Worm (Caenorhabditis elegans) whole organism, young adult: ENCODE data around the gene trxr-2.

Experiments used
- C17E4.6 ChIP-seq: fragments of 200-800 bp; sonication (Bioruptor generic); IDR thresholded peaks from 2 replicates; pipeline ENCODE4 v1.3.6; 2022; ENCODE audit warnings: missing genetic modification reagents, missing genetic modification characterization, missing compliant biosample characterization
- F49E8.2 ChIP-seq: sonication (generic microtip); optimal IDR thresholded peaks from 3 replicates; lab custom pipeline; 2017; ENCODE audit warnings: missing genetic modification characterization, mild to moderate bottlenecking, missing compliant biosample characterization, antibody characterized with exemption, moderate library complexity; ENCODE audit not compliant: insufficient read depth
- F57A8.1 ChIP-seq: fragments of 200-800 bp; sonication (Bioruptor generic); optimal IDR thresholded peaks from 2 replicates; lab custom pipeline; 2018; ENCODE audit warnings: mild to moderate bottlenecking, missing genetic modification characterization, moderate library complexity, missing compliant biosample characterization
- T26A5.8 ChIP-seq: sonication (generic microtip); optimal IDR thresholded peaks from 2 replicates; lab custom pipeline; 2016; ENCODE audit warnings: missing genetic modification characterization, missing compliant biosample characterization
- Y53G8AR.9 ChIP-seq: fragments of 200-800 bp; sonication (Bioruptor generic); conservative IDR thresholded peaks from 2 replicates; pipeline ENCODE4 v1.3.6; 2022; ENCODE audit warnings: missing genetic modification reagents, missing genetic modification characterization, missing compliant biosample characterization
- Y56A3A.18 ChIP-seq: fragments of 200-800 bp; sonication (Bioruptor generic); IDR thresholded peaks from 2 replicates; pipeline ENCODE4 v1.3.6; 2022; ENCODE audit warnings: missing genetic modification reagents, missing genetic modification characterization, missing compliant biosample characterization
- Y79H2A.3 ChIP-seq: fragments of 200-800 bp; sonication (Bioruptor generic); conservative IDR thresholded peaks from 2 replicates; pipeline ENCODE4 v1.3.6; 2022; ENCODE audit warnings: missing genetic modification reagents, missing genetic modification characterization, missing compliant biosample characterization
- ama-1 ChIP-seq, 3 experiments: fragments of 150-350 bp in 1 of 3; sonication (generic microtip) in 2 of 3; optimal IDR thresholded peaks; 2 replicates each; lab custom pipeline; 2014 to 2018; ENCODE audit warnings: missing biosample characterization in 2 of 3, missing genetic modification characterization in 2 of 3, missing genetic modification reagents in 2 of 3
- atf-7 ChIP-seq: sonication (generic microtip); optimal IDR thresholded peaks from 2 replicates; lab custom pipeline; 2017; ENCODE audit warnings: mild to moderate bottlenecking, missing genetic modification characterization, missing compliant biosample characterization
- attf-3 ChIP-seq: fragments of 200-800 bp; sonication (Bioruptor generic); conservative IDR thresholded peaks from 2 replicates; pipeline ENCODE4 v1.3.6; 2022; ENCODE audit warnings: missing genetic modification reagents, missing genetic modification characterization, missing compliant biosample characterization
- cebp-1 ChIP-seq, 2 experiments: fragments of 200-800 bp in 1 of 2; sonication (Bioruptor generic) in 1 of 2; sonication (generic microtip) in 1 of 2; IDR thresholded peaks in 1 of 2; optimal IDR thresholded peaks in 1 of 2; 2 replicates each; pipeline versions ENCODE4 v1.3.6 to Lab custom; 2017 to 2022; ENCODE audit warnings: missing compliant biosample characterization in 2 of 2, missing genetic modification characterization in 2 of 2, mild to moderate bottlenecking in 1 of 2, missing genetic modification reagents in 1 of 2, moderate library complexity in 1 of 2
- ceh-27 ChIP-seq: fragments of 200-800 bp; sonication (Bioruptor generic); optimal IDR thresholded peaks from 2 replicates; lab custom pipeline; 2018; ENCODE audit warnings: mild to moderate bottlenecking, missing genetic modification characterization, moderate library complexity, missing compliant biosample characterization
- egrh-3 ChIP-seq: fragments of 200-800 bp; sonication (Bioruptor generic); IDR thresholded peaks from 2 replicates; pipeline ENCODE4 v1.3.6; 2022; ENCODE audit warnings: missing genetic modification reagents, missing genetic modification characterization, missing compliant biosample characterization
- hlh-26 ChIP-seq: fragments of 200-800 bp; sonication (Bioruptor generic); conservative IDR thresholded peaks from 2 replicates; pipeline ENCODE4 v1.3.6; 2022; ENCODE audit warnings: missing genetic modification reagents, missing genetic modification characterization, missing compliant biosample characterization
- hmg-1.2 ChIP-seq: fragments of 200-800 bp; sonication (Bioruptor generic); IDR thresholded peaks from 2 replicates; pipeline ENCODE4 v1.3.6; 2022; ENCODE audit warnings: missing genetic modification reagents, missing genetic modification characterization, missing compliant biosample characterization
- hrde-1 ChIP-seq: sonication (generic microtip); optimal IDR thresholded peaks from 2 replicates; lab custom pipeline; 2016; ENCODE audit warnings: missing genetic modification characterization, mild to moderate bottlenecking, missing compliant biosample characterization, moderate library complexity, missing genotype, missing genetic modification reagents, borderline replicate concordance
- lag-1 ChIP-seq: fragments of 200-800 bp; sonication (Bioruptor generic); IDR thresholded peaks from 2 replicates; pipeline ENCODE4 v1.3.6; 2022; ENCODE audit warnings: missing genetic modification reagents, missing genetic modification characterization, missing compliant biosample characterization
- lin-35 ChIP-seq, 3 experiments: fragments of 150-350 bp in 2 of 3; sonication (generic microtip) in 1 of 3; optimal IDR thresholded peaks; 2 replicates each; lab custom pipeline; 2014 to 2018; ENCODE audit warnings: missing biosample characterization in 3 of 3, missing genetic modification characterization in 3 of 3, missing genetic modification reagents in 3 of 3
- lir-1 ChIP-seq: fragments of 200-800 bp; sonication (Bioruptor generic); conservative IDR thresholded peaks from 2 replicates; pipeline ENCODE4 v1.3.6; 2022; ENCODE audit warnings: missing genetic modification reagents, missing genetic modification characterization, missing compliant biosample characterization
- lsy-27 ChIP-seq: sonication (generic microtip); optimal IDR thresholded peaks from 2 replicates; lab custom pipeline; 2017; ENCODE audit warnings: missing genetic modification characterization, mild to moderate bottlenecking, missing compliant biosample characterization, antibody characterized with exemption, missing genotype, borderline replicate concordance; ENCODE audit not compliant: insufficient read depth
- nhr-80 ChIP-seq: sonication (generic microtip); optimal IDR thresholded peaks from 2 replicates; lab custom pipeline; 2016; ENCODE audit warnings: missing genetic modification characterization, missing compliant biosample characterization
- nhr-90 ChIP-seq: sonication (generic microtip); optimal IDR thresholded peaks from 2 replicates; lab custom pipeline; 2016; ENCODE audit warnings: missing genotype, mild to moderate bottlenecking, missing genetic modification characterization, missing compliant biosample characterization
- rcor-1 ChIP-seq: fragments of 200-800 bp; sonication (Bioruptor generic); IDR thresholded peaks from 2 replicates; pipeline ENCODE4 v1.3.6; 2022; ENCODE audit warnings: missing genetic modification reagents, missing genetic modification characterization, missing compliant biosample characterization
- rec-8 ChIP-seq, 2 experiments: sonication (generic microtip); optimal IDR thresholded peaks; 2 replicates each; lab custom pipeline; 2016; ENCODE audit warnings: mild to moderate bottlenecking in 2 of 2, missing genetic modification characterization in 2 of 2, missing genetic modification reagents in 2 of 2, missing genotype in 2 of 2, missing biosample characterization in 1 of 2, missing compliant biosample characterization in 1 of 2, moderate library complexity in 1 of 2
- sdz-38 ChIP-seq: sonication (generic microtip); optimal IDR thresholded peaks from 2 replicates; lab custom pipeline; 2016; ENCODE audit warnings: missing genotype, missing genetic modification characterization, missing compliant biosample characterization
- sea-2 ChIP-seq: fragments of 200-800 bp; sonication (Bioruptor generic); IDR thresholded peaks from 2 replicates; pipeline ENCODE4 v1.3.6; 2022; ENCODE audit warnings: missing genetic modification characterization, missing compliant biosample characterization
- snpc-1.1 ChIP-seq: sonication (generic microtip); optimal IDR thresholded peaks from 2 replicates; lab custom pipeline; 2017; ENCODE audit warnings: missing genetic modification characterization, mild to moderate bottlenecking, missing compliant biosample characterization, antibody characterized with exemption, moderate library complexity, missing genotype, missing genetic modification reagents; ENCODE audit not compliant: insufficient read depth
- snpc-4 ChIP-seq, 5 experiments: fragments of 150-350 bp in 1 of 5; sonication (generic microtip) in 4 of 5; optimal IDR thresholded peaks; 2 replicates each; lab custom pipeline; 2014 to 2018; ENCODE audit warnings: missing genetic modification characterization in 5 of 5, missing biosample characterization in 3 of 5, antibody characterized with exemption in 2 of 5, mild to moderate bottlenecking in 2 of 5, missing compliant biosample characterization in 2 of 5, missing genotype in 2 of 5, moderate library complexity in 2 of 5, missing genetic modification reagents in 1 of 5
- tbp1 ChIP-seq: fragments of 200-800 bp; sonication (Bioruptor generic); optimal IDR thresholded peaks from 2 replicates; lab custom pipeline; 2018; ENCODE audit warnings: mild to moderate bottlenecking, missing genetic modification characterization, missing compliant biosample characterization
- unc-62 ChIP-seq: fragments of 150-350 bp; optimal IDR thresholded peaks from 2 replicates; lab custom pipeline; 2014; ENCODE audit warnings: missing biosample characterization, missing genetic modification reagents, missing genetic modification characterization
- xnd-1 ChIP-seq: sonication (generic microtip); optimal IDR thresholded peaks from 2 replicates; lab custom pipeline; 2016; ENCODE audit warnings: missing genotype, missing genetic modification reagents, missing genetic modification characterization, missing compliant biosample characterization
- zfh-2 ChIP-seq: fragments of 200-800 bp; sonication (Bioruptor generic); conservative IDR thresholded peaks from 2 replicates; pipeline ENCODE4 v1.3.6; 2022; ENCODE audit warnings: missing genetic modification reagents, missing genetic modification characterization, missing compliant biosample characterization
- ztf-22 ChIP-seq: fragments of 200-800 bp; sonication (Bioruptor generic); optimal IDR thresholded peaks from 2 replicates; lab custom pipeline; 2018; ENCODE audit warnings: mild to moderate bottlenecking, missing genetic modification characterization, moderate library complexity, missing compliant biosample characterization
- ztf-28 ChIP-seq: fragments of 200-800 bp; sonication (Bioruptor generic); IDR thresholded peaks from 2 replicates; pipeline ENCODE4 v1.3.6; 2022; ENCODE audit warnings: missing genetic modification reagents, missing genetic modification characterization, missing compliant biosample characterization
- ztf-6 ChIP-seq: fragments of 200-800 bp; sonication (Bioruptor generic); IDR thresholded peaks from 2 replicates; pipeline ENCODE4 v1.3.6; 2022; ENCODE audit warnings: missing genetic modification reagents, missing genetic modification characterization, missing compliant biosample characterization

The trxr-2 gene

DNA sequence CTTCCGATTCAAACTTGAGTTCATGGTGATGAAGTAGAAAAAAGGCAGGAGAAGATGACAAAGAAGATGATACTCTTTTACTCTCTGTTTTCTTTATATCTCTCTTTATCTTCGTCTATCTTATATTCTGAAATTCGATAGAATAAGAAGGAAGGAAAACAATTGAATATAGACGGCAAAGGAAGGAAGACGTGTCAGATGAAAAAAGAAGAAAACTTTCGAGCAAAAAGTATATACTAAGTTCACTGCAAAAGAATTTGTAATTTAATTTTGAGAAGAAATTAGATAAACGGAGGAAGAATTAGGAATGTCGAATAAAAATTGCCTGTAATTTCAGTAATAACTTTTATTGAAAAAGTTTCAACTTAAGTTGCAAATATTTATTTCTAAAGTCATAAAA is 36.6 kb upstream of the trxr-2 start, which contains the start of gene K01F9.2:
TSS of gene K01F9.2 (minus strand) at position 127 of the 400 bp plus-strand sequence.
- TF ChIP-seq ztf-22 (GFP tag; lab: Kevin White, UChicago) (no peak), lir-1 (no peak), ama-1 (optimal IDR thresholded peaks at IDR 0.05; lab: Kevin White, UChicago) (no peak), ama-1 (GFP tag; optimal IDR thresholded peaks at IDR 0.05; lab: Kevin White, UChicago) (no peak), Y56A3A.18 (no peak), hmg-1.2 (no peak)

DNA sequence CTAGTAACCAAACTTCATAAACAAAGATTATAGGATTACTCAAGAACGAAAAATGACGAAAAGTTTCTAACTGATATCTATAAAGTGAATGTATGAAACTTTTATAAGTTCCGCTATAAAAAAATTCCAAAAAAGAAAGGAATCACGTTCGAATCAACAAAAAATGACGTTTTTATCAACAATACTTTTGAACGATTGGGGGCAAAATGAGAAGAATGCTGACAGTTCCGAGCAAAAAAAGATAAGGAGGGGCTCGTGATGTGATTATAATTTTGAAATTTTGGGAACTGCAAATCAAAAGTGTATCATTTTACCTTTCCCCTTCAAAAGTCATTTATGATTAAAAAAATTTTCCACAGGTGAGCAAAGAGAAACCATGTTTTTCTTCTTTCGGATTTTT is 34.6 kb upstream of the trxr-2 start:
- TF ChIP-seq sea-2 (GFP tag; lab: Robert Waterston, UW) (no peak), unc-62 (GFP tag; lab: Kevin White, UChicago) (peak; percentile 74), Y56A3A.18 (no peak), atf-7 (tag; lab: Kevin White, UChicago) (peak; percentile 55), nhr-80 (tag; lab: Kevin White, UChicago) (peak; percentile 85), cebp-1 (GFP tag; IDR thresholded peaks at IDR 0.05; lab: Robert Waterston, UW) (peak; percentile 10; the same call in 1 of the 2 replicates), cebp-1 (tag; optimal IDR thresholded peaks at IDR 0.05; lab: Kevin White, UChicago) (no peak), xnd-1 (tag; lab: Kevin White, UChicago) (no peak)
- TF ChIP-seq, all 124 proteins: peak for 4

DNA sequence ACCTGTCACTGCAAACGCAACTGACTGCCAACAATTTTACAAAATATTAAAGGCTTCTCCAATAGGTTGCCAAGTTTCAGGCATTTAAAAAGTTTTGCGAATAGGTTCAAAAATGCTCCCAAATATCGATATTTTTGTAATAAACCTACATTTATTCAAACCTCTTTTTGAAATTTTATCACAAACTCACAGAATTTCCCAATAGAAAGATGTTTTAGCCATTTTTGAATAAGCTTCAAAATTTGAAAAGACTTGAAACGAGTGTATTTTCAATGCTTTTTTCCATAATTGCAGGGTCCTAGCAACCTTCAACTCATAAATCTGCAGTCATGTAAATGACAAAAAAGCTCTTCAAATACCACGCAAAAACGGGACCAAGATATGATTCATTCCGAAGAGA is 31.2 kb upstream of the trxr-2 start:
- TF ChIP-seq lin-35 (GFP tag; optimal IDR thresholded peaks at IDR 0.05; lab: Kevin White, UChicago) (no peak), F49E8.2 (tag; lab: Kevin White, UChicago) (no peak)

DNA sequence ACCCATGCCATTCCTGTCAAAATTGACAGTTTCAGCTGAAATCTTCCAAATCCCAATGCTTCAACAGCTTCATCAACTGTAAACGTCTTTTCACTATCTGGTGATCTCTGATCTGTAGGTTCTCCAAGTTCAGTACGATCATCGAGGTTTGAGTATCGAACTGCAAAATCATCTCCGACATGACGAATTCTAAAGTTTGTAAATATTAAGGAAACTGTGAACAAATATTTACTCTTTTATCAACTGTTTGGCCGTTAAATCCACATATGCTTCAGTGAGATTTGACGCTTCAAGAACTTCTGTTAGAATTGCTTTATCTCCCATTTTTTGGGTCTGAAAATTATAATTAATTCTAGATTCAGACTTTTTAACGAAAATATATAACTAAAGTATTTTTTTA is 28.4 kb upstream of the trxr-2 start, which contains the start of gene svop-1:
TSS of gene svop-1 (minus strand) at position 339 of the 400 bp plus-strand sequence.
- no peak for TF ChIP-seq Y79H2A.3 (GFP tag; lab: Robert Waterston, UW)
- no peak for TF ChIP-seq nhr-90 (tag; lab: Kevin White, UChicago)
- TF ChIP-seq sea-2 (GFP tag; lab: Robert Waterston, UW) = no peak
- TF ChIP-seq rcor-1 (GFP tag; lab: Robert Waterston, UW) = no peak
- no peak for TF ChIP-seq Y53G8AR.9 (GFP tag; lab: Robert Waterston, UW)
- TF ChIP-seq hrde-1 = no peak
- TF ChIP-seq hlh-26 = no peak
- TF ChIP-seq ceh-27 (GFP tag; lab: Kevin White, UChicago) = no peak
- TF ChIP-seq snpc-4 (GFP tag; optimal IDR thresholded peaks at IDR 0.05; lab: Kevin White, UChicago) = no peak
- TF ChIP-seq snpc-4 (tag; optimal IDR thresholded peaks at IDR 0.05; lab: Kevin White, UChicago) = no peak

DNA sequence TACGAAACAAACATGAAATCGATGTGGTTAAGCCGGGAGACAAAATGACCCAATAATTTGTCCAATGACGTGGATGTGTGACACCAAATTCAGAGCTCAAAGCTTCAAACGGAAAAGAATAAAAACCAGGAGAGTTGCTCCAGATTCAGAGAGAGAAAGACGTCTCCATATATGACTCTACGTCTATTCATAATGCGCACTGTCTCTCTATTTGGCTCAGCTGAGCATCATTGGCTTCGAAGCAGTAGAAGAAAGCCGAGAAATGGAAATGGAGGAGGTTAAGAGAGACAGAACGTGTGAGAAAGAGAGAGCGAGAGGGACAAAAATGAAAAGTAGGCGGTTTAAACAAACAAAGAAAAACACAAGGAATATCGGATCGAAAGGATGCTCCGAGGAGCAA is 27.3 kb upstream of the trxr-2 start:
- no peak for TF ChIP-seq snpc-1.1 (tag; lab: Kevin White, UChicago)
- TF ChIP-seq ztf-6 = no peak
- no peak for TF ChIP-seq cebp-1 (GFP tag; IDR thresholded peaks at IDR 0.05; lab: Robert Waterston, UW)
- TF ChIP-seq cebp-1 (tag; optimal IDR thresholded peaks at IDR 0.05; lab: Kevin White, UChicago) = peak; percentile 70

DNA sequence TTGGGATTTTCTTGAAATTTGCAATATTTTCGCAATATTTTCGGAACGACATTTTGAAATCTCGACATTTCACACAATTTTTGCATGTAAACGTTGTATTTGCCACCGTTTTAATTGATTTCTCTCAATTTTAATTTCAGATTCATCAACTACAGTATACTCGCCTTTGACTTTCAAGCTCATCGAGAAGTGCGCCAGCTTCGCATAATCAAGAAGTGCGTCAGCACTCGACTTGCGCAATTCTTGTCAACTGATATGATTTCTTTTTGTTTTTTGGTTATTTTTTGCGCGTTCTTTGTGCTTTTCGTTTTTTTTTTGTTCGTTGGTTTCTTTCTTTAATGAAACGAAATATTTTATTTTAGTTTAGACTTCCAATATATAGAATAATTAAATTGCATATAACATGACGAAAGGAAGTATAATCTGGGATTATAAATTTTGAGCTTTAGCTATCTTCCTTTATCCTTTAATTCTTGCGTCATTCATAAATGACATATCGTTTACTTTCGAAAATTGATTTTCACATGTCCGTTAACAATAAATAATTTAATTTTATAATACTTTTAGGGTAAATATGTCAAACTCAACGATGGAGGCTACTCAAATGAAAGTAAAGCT is 26.3 kb upstream of the trxr-2 start, which contains the start of gene famh-136:
TSS of gene famh-136 (plus strand) at position 568 of the 618 bp plus-strand sequence.
- TF ChIP-seq tbp1 (GFP tag; lab: Kevin White, UChicago) = peak; percentile 66
- TF ChIP-seq attf-3 (GFP tag; lab: Robert Waterston, UW) = peak; percentile 46; the same call in 1 of the 2 replicates
- no peak for TF ChIP-seq egrh-3
- no peak for TF ChIP-seq lsy-27 (tag; lab: Kevin White, UChicago)
- 0 out of 2 replicates have a peak, but pooled peaks have one; percentile 26 for TF ChIP-seq C17E4.6 (GFP tag; lab: Robert Waterston, UW)
- TF ChIP-seq lag-1 = no peak
- TF ChIP-seq F57A8.1 (GFP tag; lab: Kevin White, UChicago) = no peak
- no peak for TF ChIP-seq T26A5.8 (tag; lab: Kevin White, UChicago)
- TF ChIP-seq sdz-38 (tag; lab: Kevin White, UChicago) = no peak
- TF ChIP-seq unc-62 (GFP tag; lab: Kevin White, UChicago) = no peak
- peak; percentile 57 for TF ChIP-seq hmg-1.2
- no peak for TF ChIP-seq hlh-26
- TF ChIP-seq rec-8 (tag; optimal IDR thresholded peaks at IDR 0.05; lab: Kevin White, UChicago) = no peak
- no peak for TF ChIP-seq zfh-2
- no peak for TF ChIP-seq ztf-28 (GFP tag; lab: Robert Waterston, UW)
